Fruit fly (Drosophila melanogaster): ENCODE measurements around the gene mge.

- TF ChIP-seq HLH3B (GFP tag; IDR thresholded peaks at IDR 0.05) (no peak), crp (GFP tag; optimal IDR thresholded peaks at IDR 0.05) (no peak), ATbp (GFP tag; optimal IDR thresholded peaks at IDR 0.05) (no peak), pan (optimal IDR thresholded peaks at IDR 0.05) (no peak), pan (GFP tag; optimal IDR thresholded peaks at IDR 0.05 in 1 of 2, IDR thresholded peaks at IDR 0.05 in 1 of 2) (no peak), sr (GFP tag; IDR thresholded peaks at IDR 0.05) (no peak), lola (GFP tag; optimal IDR thresholded peaks at IDR 0.05) (no peak), CG4424 (GFP tag; optimal IDR thresholded peaks at IDR 0.05) (no peak), NK7.1 (GFP tag; optimal IDR thresholded peaks at IDR 0.05) (no peak), CG14710 (tag; optimal IDR thresholded peaks at IDR 0.05) (no peak), Pdp1 (GFP tag; optimal IDR thresholded peaks at IDR 0.05) (no peak), BEAF-32 (GFP tag; optimal IDR thresholded peaks at IDR 0.05) (no peak), CG1024 (GFP tag; IDR thresholded peaks at IDR 0.05) (no peak)
Observed at dm6 chr3L:3887392-3887791, 22.3 kb downstream of the mge start.

Measured in whole organism, embryonic.